Worm (Caenorhabditis elegans): ENCODE measurements around the gene brc-2.

Gene brc-2

DNA sequence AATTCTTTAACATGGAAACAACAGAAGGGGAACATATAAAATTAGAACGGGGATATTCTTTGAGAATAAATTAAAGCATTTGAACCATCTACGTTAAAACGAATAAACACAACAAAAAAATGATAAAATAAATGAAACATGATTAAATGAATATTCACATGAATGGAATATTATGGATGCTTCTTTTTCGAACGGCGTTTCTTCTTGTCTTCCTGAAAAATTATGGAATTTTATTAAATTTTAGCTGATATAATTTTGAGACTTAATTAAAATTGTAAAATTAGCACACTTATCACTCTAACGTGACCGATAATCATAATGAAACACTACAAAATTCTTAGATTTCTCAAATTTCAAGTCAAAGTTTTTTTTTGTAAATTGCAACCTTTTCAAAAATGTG is 2.3 kb downstream of the brc-2 start:
- TF ChIP-seq unc-62 (GFP tag; optimal IDR thresholded peaks at IDR 0.05) = no peak

ce11 chrIII:6898518-6898917 is 4.4 kb downstream of the brc-2 start:
- TF ChIP-seq unc-62 (GFP tag; optimal IDR thresholded peaks at IDR 0.05) = no peak

DNA sequence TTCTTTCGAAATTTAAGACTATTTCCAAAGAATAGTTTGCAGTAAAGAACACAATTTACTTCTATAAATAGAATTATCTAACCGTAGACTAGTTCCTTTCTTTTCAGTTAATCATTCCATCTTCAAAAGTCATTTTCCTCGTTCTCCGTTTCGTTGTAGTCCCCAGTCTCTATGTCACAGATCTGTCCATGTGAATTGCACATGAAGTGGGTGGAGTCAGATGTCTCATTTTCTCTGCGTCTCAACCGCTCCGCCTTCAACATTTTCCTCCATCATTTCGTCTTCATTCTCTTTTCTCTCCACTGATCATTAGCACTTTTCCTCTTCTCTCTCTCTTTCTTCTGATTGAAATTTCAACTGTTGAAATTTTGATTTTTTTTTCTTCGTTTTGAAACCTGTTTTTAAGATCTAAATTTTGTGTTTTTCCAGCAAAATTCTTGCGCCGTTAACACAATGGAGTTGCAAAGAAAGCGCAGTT is 5.3 kb downstream of the brc-2 start, which contains the start of gene T07E3.4:
TSS of gene T07E3.4 (plus strand) at position 428 of the 478 bp plus-strand sequence.
- no peak for TF ChIP-seq unc-62 (GFP tag; optimal IDR thresholded peaks at IDR 0.05)

- no peak for TF ChIP-seq unc-62 (GFP tag; optimal IDR thresholded peaks at IDR 0.05)
Observed at ce11 chrIII:6895677-6896076, 7.2 kb downstream of the brc-2 start.

- TF ChIP-seq unc-62 (GFP tag; optimal IDR thresholded peaks at IDR 0.05) = no peak
Observed at ce11 chrIII:6895166-6895565, 7.7 kb downstream of the brc-2 start.

ce11 chrIII:6891560-6891959 is 11.3 kb downstream of the brc-2 start, which contains the start of gene K04C2.5:
K04C2.5 (minus strand) TSS chrIII:6891660.
- no peak for TF ChIP-seq unc-62 (GFP tag; optimal IDR thresholded peaks at IDR 0.05)

- TF ChIP-seq unc-62 (GFP tag; optimal IDR thresholded peaks at IDR 0.05) = no peak
Observed at ce11 chrIII:6888999-6889824, 13.7 kb downstream of the brc-2 start, which contains the start of the genes brd-1 and K04C2.2. brd-1 (minus strand) TSS chrIII:6889504. K04C2.2 (plus strand) TSS chrIII:6889774.

ce11 chrIII:6888497-6888896 is 14.4 kb downstream of the brc-2 start:
- TF ChIP-seq unc-62 (GFP tag; optimal IDR thresholded peaks at IDR 0.05) = no peak

- TF ChIP-seq unc-62 (GFP tag; optimal IDR thresholded peaks at IDR 0.05) = no peak
Observed at ce11 chrIII:6887574-6887973, 15.3 kb downstream of the brc-2 start.

ce11 chrIII:6885889-6886288 is 17.0 kb downstream of the brc-2 start:
- no peak for TF ChIP-seq unc-62 (GFP tag; optimal IDR thresholded peaks at IDR 0.05)

- TF ChIP-seq unc-62 (GFP tag; optimal IDR thresholded peaks at IDR 0.05) = no peak
Observed at ce11 chrIII:6884203-6884602, 18.7 kb downstream of the brc-2 start, which contains the start of gene med-2. med-2 (plus strand) TSS chrIII:6884503.

ce11 chrIII:6881745-6882144 is 21.2 kb downstream of the brc-2 start:
- TF ChIP-seq unc-62 (GFP tag; optimal IDR thresholded peaks at IDR 0.05) = no peak

DNA sequence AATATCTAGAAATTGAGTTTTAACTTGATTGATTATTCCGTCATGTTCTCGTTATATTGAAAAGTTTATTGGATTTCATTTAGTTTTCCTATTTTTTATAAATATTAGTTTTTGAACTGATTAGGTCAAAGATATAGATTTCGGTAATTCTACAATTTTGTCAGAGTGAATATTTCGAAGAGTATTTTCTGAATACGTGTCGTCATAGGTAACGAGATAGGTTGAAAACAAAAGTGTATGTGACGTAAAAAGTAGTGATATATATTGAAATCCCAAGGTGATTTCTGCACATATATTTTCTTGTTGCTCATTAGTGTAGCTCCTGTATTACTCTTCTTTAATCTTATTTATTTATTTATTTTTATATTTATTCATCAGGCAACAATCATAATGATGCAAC is 22.1 kb downstream of the brc-2 start, which contains the start of gene K04C2.7:
TSS of gene K04C2.7 (plus strand) at position 301 of the 400 bp plus-strand sequence.
- TF ChIP-seq unc-62 (GFP tag; optimal IDR thresholded peaks at IDR 0.05) = no peak

- no peak for TF ChIP-seq unc-62 (GFP tag; optimal IDR thresholded peaks at IDR 0.05)
Observed at ce11 chrIII:6873724-6874123, 29.2 kb downstream of the brc-2 start.

- no peak for TF ChIP-seq unc-62 (GFP tag; optimal IDR thresholded peaks at IDR 0.05)
Observed at ce11 chrIII:6872534-6873150, 30.3 kb downstream of the brc-2 start, which contains the start of gene K04C2.3. K04C2.3 (plus strand) TSS chrIII:6873089.

DNA sequence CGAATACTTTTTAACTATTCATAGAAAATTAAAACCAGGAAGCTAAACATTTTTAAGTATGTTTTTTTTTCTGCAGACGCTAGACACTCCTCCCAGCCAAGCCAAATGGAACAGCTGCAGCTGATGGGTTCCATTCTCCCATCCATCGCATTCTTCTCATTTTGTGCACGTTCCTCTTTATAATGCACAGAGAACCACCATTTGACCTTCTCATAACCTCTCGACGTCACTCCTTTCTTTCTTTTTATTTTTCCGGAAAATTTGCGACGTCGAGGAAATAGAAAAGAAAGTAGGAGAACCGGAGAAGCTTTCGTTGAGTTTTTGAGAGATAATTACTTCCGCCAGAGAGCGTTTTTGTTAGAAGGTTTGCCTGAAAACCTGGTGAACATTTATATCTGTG is 31.2 kb downstream of the brc-2 start:
- TF ChIP-seq unc-62 (GFP tag; optimal IDR thresholded peaks at IDR 0.05) = no peak

ce11 chrIII:6871067-6871466 is 31.8 kb downstream of the brc-2 start:
- no peak for TF ChIP-seq unc-62 (GFP tag; optimal IDR thresholded peaks at IDR 0.05)

Data from whole organism, dauer.